Worm (Caenorhabditis elegans): ENCODE data around the gene zip-10.

zip-10 gene

DNA sequence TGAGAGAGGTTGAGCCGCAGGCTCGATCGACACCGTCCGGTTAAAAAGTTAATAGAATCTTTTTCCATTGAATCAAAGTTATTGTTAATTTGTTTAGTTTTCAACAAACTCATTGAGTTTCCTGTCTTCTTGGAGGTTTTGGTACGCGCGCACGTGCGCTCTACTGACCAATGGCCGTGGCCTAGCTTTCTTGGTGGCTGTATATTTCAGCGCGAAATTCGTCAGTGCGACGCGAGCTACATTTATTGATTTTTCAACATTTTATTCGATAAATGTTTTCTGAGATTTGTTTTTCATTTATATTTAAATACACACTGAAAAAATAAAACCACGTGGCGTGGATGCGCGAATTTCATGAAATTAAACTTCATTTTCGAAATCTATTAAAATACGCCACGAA is 6.4 kb downstream of the zip-10 start, which contains the start of gene bir-1 (continued):
- TF ChIP-seq nfya-1 (tag; optimal IDR thresholded peaks at IDR 0.05; ENCODE audit: insufficient read depth) (peak; percentile 81), nhr-25 (tag; optimal IDR thresholded peaks at IDR 0.05) (peak; percentile 59), mml-1 (tag; optimal IDR thresholded peaks at IDR 0.05) (no peak), ZK546.5 (tag; optimal IDR thresholded peaks at IDR 0.05) (no peak), pha-4 (tag; optimal IDR thresholded peaks at IDR 0.05) (peak; percentile 78), ceh-28 (tag; optimal IDR thresholded peaks at IDR 0.05) (peak; percentile 75), ceh-82 (tag; optimal IDR thresholded peaks at IDR 0.05) (no peak), aly-2 (tag; optimal IDR thresholded peaks at IDR 0.05) (no peak), unc-39 (tag; optimal IDR thresholded peaks at IDR 0.05) (no peak), tbx-2 (tag; optimal IDR thresholded peaks at IDR 0.05) (no peak), nhr-67 (tag; optimal IDR thresholded peaks at IDR 0.05) (no peak), snpc-4 (tag; optimal IDR thresholded peaks at IDR 0.05) (peak; percentile 87)

DNA sequence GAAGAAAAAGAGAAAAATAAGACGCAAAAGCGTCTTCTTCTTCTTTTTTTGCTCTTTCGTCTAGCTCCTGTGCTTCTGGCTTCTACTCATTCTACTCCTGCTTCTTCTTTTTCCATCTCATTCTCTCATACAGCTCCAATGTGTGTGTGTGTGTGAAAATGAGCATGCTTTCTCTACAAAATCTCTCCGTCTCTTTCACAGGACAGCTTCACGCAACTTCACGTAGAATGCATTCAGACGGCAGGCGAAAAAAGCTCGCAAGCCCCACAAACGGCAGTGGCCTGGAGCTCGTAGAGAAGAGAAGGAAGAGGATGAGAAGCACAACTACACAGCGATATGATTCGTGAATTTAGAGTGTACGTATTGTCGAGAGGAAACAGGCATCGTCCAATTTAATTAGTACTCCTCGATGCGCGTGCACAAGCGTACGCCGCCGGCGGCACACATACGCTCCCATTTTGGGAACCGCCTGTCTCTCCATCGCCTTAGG is 9.2 kb downstream of the zip-10 start:
- TF ChIP-seq unc-62 (GFP tag; optimal IDR thresholded peaks at IDR 0.05) (peak; percentile 5), nhr-43 (tag; optimal IDR thresholded peaks at IDR 0.05; ENCODE audit: poor library complexity, severe bottlenecking) (no peak), fkh-10 (GFP tag; optimal IDR thresholded peaks at IDR 0.05) (peak; percentile 77), sea-2 (GFP tag; optimal IDR thresholded peaks at IDR 0.05) (no peak), mdl-1 (tag; optimal IDR thresholded peaks at IDR 0.05) (peak; percentile 54), fos-1 (tag; optimal IDR thresholded peaks at IDR 0.05) (no peak), lin-15B (tag; optimal IDR thresholded peaks at IDR 0.05) (peak; percentile 36), nhr-11 (tag; optimal IDR thresholded peaks at IDR 0.05) (peak; percentile 33), snpc-4 (tag; optimal IDR thresholded peaks at IDR 0.05) (peak; percentile 9), nhr-77 (tag; optimal IDR thresholded peaks at IDR 0.05) (no peak), egl-5 (tag; optimal IDR thresholded peaks at IDR 0.05) (peak; percentile 16), skn-1 (tag; optimal IDR thresholded peaks at IDR 0.05) (peak; percentile 59), lin-39 (tag; optimal IDR thresholded peaks at IDR 0.05) (peak; percentile 56), tbx-2 (tag; optimal IDR thresholded peaks at IDR 0.05) (peak; percentile 25), nfya-1 (tag; optimal IDR thresholded peaks at IDR 0.05; ENCODE audit: insufficient read depth) (peak; percentile 74), zag-1 (tag; optimal IDR thresholded peaks at IDR 0.05) (peak; percentile 14), hmg-11 (tag; optimal IDR thresholded peaks at IDR 0.05) (peak; percentile 27), nhr-28 (tag; optimal IDR thresholded peaks at IDR 0.05) (no peak), elt-1 (tag; optimal IDR thresholded peaks at IDR 0.05) (no peak)

DNA sequence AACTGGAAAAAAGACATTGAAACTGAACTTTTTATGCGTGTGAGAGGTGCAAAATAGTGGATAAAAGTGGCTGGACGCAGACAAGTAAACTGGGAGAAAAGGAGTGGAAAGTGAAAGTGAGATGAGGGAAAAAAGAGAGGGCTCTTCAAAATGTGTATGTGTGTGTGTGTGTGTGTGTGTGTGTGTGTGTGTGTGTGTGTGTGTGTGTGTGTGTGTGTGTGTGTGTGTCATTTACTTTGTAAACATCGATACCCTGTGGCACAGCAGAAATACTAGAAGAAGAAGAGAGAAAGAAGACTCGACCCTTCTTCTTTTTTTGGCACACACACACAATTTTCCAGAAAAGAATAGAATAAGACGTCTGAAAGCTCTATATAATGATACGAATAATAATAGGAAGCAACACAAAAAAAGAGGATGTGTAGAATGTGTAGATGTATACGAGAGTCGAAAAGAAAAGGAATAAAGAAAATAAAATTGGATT is 11.9 kb downstream of the zip-10 start:
- TF ChIP-seq ceh-16 (tag; optimal IDR thresholded peaks at IDR 0.05) (no peak), mdl-1 (tag; optimal IDR thresholded peaks at IDR 0.05) (peak; percentile 18), egl-5 (tag; optimal IDR thresholded peaks at IDR 0.05) (peak; percentile 75), snpc-4 (tag; optimal IDR thresholded peaks at IDR 0.05) (peak; percentile 30), jun-1 (tag; optimal IDR thresholded peaks at IDR 0.05) (peak; percentile 38), nfya-1 (tag; optimal IDR thresholded peaks at IDR 0.05; ENCODE audit: insufficient read depth) (peak; percentile 73), lin-39 (tag; optimal IDR thresholded peaks at IDR 0.05) (peak; percentile 56), hmg-11 (tag; optimal IDR thresholded peaks at IDR 0.05) (peak; percentile 6), ztf-11 (tag; optimal IDR thresholded peaks at IDR 0.05) (no peak), pha-4 (tag; optimal IDR thresholded peaks at IDR 0.05) (peak; percentile 83), elt-1 (tag; optimal IDR thresholded peaks at IDR 0.05) (no peak), nhr-11 (tag; optimal IDR thresholded peaks at IDR 0.05) (peak; percentile 65), lsy-12 (tag; optimal IDR thresholded peaks at IDR 0.05) (peak; percentile 51), R02D3.7 (tag; optimal IDR thresholded peaks at IDR 0.05) (no peak)

DNA sequence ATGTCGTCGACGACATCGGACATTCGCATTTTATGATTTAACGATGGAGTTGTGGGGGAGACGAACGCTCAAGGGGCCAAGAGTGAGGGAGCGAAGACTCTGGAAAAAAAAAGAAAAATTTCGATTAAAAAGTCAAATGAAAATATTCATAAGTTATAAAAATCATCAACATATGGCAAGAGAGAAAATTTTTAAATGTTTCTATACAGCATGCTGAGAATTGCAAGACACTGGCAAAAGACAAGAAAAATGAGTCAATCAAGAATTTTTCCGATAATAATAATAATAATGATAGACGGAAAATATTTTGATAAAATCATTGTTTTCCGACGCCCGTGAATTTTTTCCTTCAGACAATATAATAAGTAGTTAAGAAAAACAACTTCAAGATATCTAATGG is 13.4 kb downstream of the zip-10 start, which contains the start of gene sipa-1:
TSS of gene sipa-1 (minus strand) at position 101 of the 400 bp plus-strand sequence.
- no peak for TF ChIP-seq nhr-23 (tag; optimal IDR thresholded peaks at IDR 0.05)
- no peak for TF ChIP-seq elt-3 (tag; optimal IDR thresholded peaks at IDR 0.05)
- no peak for TF ChIP-seq elt-2 (tag; optimal IDR thresholded peaks at IDR 0.05)
- TF ChIP-seq ceh-28 (tag; optimal IDR thresholded peaks at IDR 0.05), result no peak
- no peak for TF ChIP-seq snpc-4 (tag; optimal IDR thresholded peaks at IDR 0.05)
- TF ChIP-seq nfya-1 (tag; optimal IDR thresholded peaks at IDR 0.05; ENCODE audit: insufficient read depth), result no peak
- no peak for TF ChIP-seq pha-4 (tag; optimal IDR thresholded peaks at IDR 0.05)
- no peak for TF ChIP-seq elt-1 (tag; optimal IDR thresholded peaks at IDR 0.05)
- no peak for TF ChIP-seq unc-39 (tag; optimal IDR thresholded peaks at IDR 0.05)
- TF ChIP-seq fkh-2 (tag; optimal IDR thresholded peaks at IDR 0.05), result no peak
- no peak for TF ChIP-seq egl-27 (tag; optimal IDR thresholded peaks at IDR 0.05)
- no peak for TF ChIP-seq nhr-76 (tag; optimal IDR thresholded peaks at IDR 0.05)
- TF ChIP-seq fos-1 (tag; optimal IDR thresholded peaks at IDR 0.05), result no peak
- no peak for TF ChIP-seq sea-2 (GFP tag; optimal IDR thresholded peaks at IDR 0.05)
- no peak for TF ChIP-seq nhr-25 (tag; optimal IDR thresholded peaks at IDR 0.05)
- no peak for TF ChIP-seq nhr-67 (tag; optimal IDR thresholded peaks at IDR 0.05)
